Worm (Caenorhabditis elegans): ENCODE results near the gene F55H2.8.

The F55H2.8 gene

DNA sequence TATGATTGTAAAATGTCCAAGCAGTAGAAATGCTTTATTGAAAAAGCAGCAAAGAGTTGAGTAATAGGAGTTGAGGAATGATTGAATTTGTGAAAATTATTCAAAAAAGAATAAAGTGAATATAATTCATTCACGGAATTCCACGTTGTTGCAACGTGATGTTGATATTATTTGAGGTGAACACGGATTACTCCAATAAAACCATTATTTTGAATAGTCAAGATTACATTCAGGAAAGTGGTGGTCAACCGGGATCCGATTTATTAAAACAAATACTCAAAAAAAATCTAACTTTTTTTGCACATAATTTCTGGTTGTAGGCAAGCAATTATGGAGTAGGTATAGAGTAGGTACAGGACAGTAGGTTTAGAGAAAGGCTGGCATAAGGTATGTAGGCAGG is 28.3 kb upstream of the F55H2.8 start, which contains the start of gene bre-3:
Gene bre-3 (minus strand): TSS at position 101 of the 400 bp plus-strand sequence.
- no peak for TF ChIP-seq sptf-1 (tag; optimal IDR thresholded peaks at IDR 0.05)
- TF ChIP-seq egl-27 (tag; optimal IDR thresholded peaks at IDR 0.05) = no peak
- no peak for TF ChIP-seq nhr-47 (tag; optimal IDR thresholded peaks at IDR 0.05)
- no peak for TF ChIP-seq swsn-7 (tag; optimal IDR thresholded peaks at IDR 0.05)
- no peak for TF ChIP-seq sox-4 (tag; optimal IDR thresholded peaks at IDR 0.05)
- no peak for TF ChIP-seq ceh-82 (tag; optimal IDR thresholded peaks at IDR 0.05)
- TF ChIP-seq nhr-90 (tag; optimal IDR thresholded peaks at IDR 0.05; ENCODE audit: poor library complexity) = no peak
- TF ChIP-seq tbx-2 (tag; optimal IDR thresholded peaks at IDR 0.05) = no peak
- no peak for TF ChIP-seq fkh-4 (tag; optimal IDR thresholded peaks at IDR 0.05; ENCODE audit: borderline replicate concordance)
- TF ChIP-seq rnt-1 (tag; optimal IDR thresholded peaks at IDR 0.05) = no peak
- no peak for TF ChIP-seq F16B12.6 (tag; optimal IDR thresholded peaks at IDR 0.05)

- TF ChIP-seq elt-2 (tag; optimal IDR thresholded peaks at IDR 0.05) (peak; percentile 6), lin-13 (GFP tag; optimal IDR thresholded peaks at IDR 0.05) (no peak)
These were observed 26.2 kb upstream of the F55H2.8 start for ce11 chrIII:9487454-9487853.

- TF ChIP-seq elt-3 (tag; optimal IDR thresholded peaks at IDR 0.05) (no peak), nhr-76 (tag; optimal IDR thresholded peaks at IDR 0.05) (no peak), lin-14 (GFP tag; optimal IDR thresholded peaks at IDR 0.05) (no peak), dsc-1 (tag; optimal IDR thresholded peaks at IDR 0.05) (no peak), ceh-88 (GFP tag; IDR thresholded peaks at IDR 0.05) (no peak), nhr-237 (tag; optimal IDR thresholded peaks at IDR 0.05) (no peak), mdl-1 (tag; optimal IDR thresholded peaks at IDR 0.05) (no peak), lin-39 (tag; optimal IDR thresholded peaks at IDR 0.05) (no peak), unc-86 (tag; optimal IDR thresholded peaks at IDR 0.05) (no peak), aly-2 (tag; optimal IDR thresholded peaks at IDR 0.05) (no peak), nhr-20 (tag; optimal IDR thresholded peaks at IDR 0.05) (no peak), vab-15 (tag; optimal IDR thresholded peaks at IDR 0.05) (no peak)
These were observed 25.6 kb upstream of the F55H2.8 start for ce11 chrIII:9488027-9488426.

ce11 chrIII:9488431-9488830 is 25.2 kb upstream of the F55H2.8 start, which contains the start of gene nlp-36:
nlp-36 (plus strand) TSS chrIII:9488731.
- TF ChIP-seq ztf-11 (tag; optimal IDR thresholded peaks at IDR 0.05) (no peak), unc-98 (GFP tag; IDR thresholded peaks at IDR 0.05) (no peak), ceh-88 (GFP tag; IDR thresholded peaks at IDR 0.05) (no peak), nhr-47 (tag; optimal IDR thresholded peaks at IDR 0.05) (no peak), nhr-76 (tag; optimal IDR thresholded peaks at IDR 0.05) (no peak), fkh-4 (tag; optimal IDR thresholded peaks at IDR 0.05; ENCODE audit: borderline replicate concordance) (no peak), hpl-2 (GFP tag; optimal IDR thresholded peaks at IDR 0.05) (no peak), grh-1 (GFP tag; IDR thresholded peaks at IDR 0.05) (no peak), dsc-1 (tag; optimal IDR thresholded peaks at IDR 0.05) (no peak)

DNA sequence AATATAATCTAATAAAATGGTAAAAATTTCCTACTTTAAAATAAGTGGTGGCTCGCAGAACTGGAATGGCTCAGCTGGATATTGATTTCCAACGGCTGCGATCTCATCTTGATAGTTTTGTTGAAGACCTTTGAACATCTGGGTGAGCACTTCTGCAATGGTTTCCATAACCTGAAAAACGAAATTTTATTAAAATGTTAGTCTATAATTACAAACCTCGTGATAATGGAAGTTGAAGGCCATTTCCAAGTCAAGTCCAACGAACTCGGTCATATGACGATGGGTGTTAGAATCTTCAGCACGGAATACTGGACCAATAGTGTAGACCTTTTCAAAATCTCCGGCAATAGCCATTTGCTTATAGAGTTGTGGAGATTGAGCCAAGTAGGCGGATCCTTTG is 23.9 kb upstream of the F55H2.8 start:
- TF ChIP-seq efl-1 (optimal IDR thresholded peaks at IDR 0.05) = no peak
- TF ChIP-seq efl-1 (GFP tag; optimal IDR thresholded peaks at IDR 0.05 in 1 of 2) = peak in 1 of 2 experiments; percentile 91
- no peak for TF ChIP-seq grh-1 (GFP tag; IDR thresholded peaks at IDR 0.05)

DNA sequence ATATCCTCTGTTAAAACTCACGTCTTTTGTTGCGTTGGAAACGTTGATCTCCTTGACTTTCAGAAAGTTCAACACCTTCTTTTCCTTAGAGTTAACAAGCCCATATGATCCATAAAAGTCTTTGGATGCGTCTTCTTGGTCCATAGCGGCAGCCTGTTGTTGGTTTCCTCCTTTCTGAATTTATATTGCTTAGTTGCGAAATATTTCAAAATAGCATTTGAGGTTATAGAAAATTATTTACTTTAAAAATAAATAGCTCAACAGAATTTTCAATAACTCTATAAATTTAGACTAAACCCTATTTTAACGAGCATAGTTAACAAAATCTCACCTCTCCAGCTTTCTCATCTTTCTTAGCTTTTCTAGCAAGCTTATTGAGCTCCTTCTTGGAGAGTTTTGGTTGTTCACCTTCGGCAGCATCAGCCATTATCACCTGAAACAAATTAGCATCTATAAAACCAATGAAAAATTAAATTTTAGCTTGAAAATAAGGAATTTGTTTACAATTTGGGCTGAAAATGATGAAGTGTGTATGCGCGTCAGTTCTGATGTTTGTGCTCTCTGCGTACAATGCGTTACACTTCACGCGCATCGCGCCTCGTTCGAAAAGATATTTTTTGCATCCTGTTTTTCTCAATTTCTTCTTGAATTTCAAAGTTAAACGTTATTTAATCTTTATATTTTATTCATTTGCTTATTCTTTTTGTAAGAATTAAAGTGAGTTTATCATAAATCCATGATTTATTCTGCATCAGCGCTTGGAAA is 22.7 kb upstream of the F55H2.8 start, which contains the start of the genes dars-1 and ctr-9:
Gene dars-1 (minus strand): TSS at position 433 of the 765 bp plus-strand sequence.
Gene ctr-9 (plus strand): TSS at position 614 of the 765 bp plus-strand sequence.
- peak; percentile 86 for TF ChIP-seq F16B12.6 (tag; optimal IDR thresholded peaks at IDR 0.05)
- no peak for TF ChIP-seq lin-15B (tag; optimal IDR thresholded peaks at IDR 0.05)
- no peak for TF ChIP-seq nhr-90 (tag; optimal IDR thresholded peaks at IDR 0.05; ENCODE audit: poor library complexity)
- no peak for TF ChIP-seq blmp-1 (tag; optimal IDR thresholded peaks at IDR 0.05)
- no peak for TF ChIP-seq ceh-88 (GFP tag; IDR thresholded peaks at IDR 0.05)
- peak in 1 of 3 experiments; percentile 0 for TF ChIP-seq ceh-82 (tag; optimal IDR thresholded peaks at IDR 0.05)
- TF ChIP-seq ets-5 (GFP tag; IDR thresholded peaks at IDR 0.05) = no peak
- TF ChIP-seq isw-1 (GFP tag; IDR thresholded peaks at IDR 0.05) = no peak
- no peak for TF ChIP-seq nhr-85 (tag)
- no peak for TF ChIP-seq dsc-1 (tag; optimal IDR thresholded peaks at IDR 0.05)
- TF ChIP-seq C34B4.2 (tag; optimal IDR thresholded peaks at IDR 0.05) = no peak
- TF ChIP-seq pax-3 (tag; optimal IDR thresholded peaks at IDR 0.05) = no peak
- no peak for TF ChIP-seq sptf-1 (tag; optimal IDR thresholded peaks at IDR 0.05)
- peak; percentile 14 to 47 for TF ChIP-seq lsy-2 (tag; optimal IDR thresholded peaks at IDR 0.05)
- no peak for TF ChIP-seq ztf-11 (tag; optimal IDR thresholded peaks at IDR 0.05)
- no peak for TF ChIP-seq xbp-1 (tag; optimal IDR thresholded peaks at IDR 0.05)
- TF ChIP-seq nhr-47 (tag; optimal IDR thresholded peaks at IDR 0.05) = peak; percentile 13
- peak; percentile 25 for TF ChIP-seq zip-4 (GFP tag; optimal IDR thresholded peaks at IDR 0.05)
- TF ChIP-seq unc-98 (GFP tag; IDR thresholded peaks at IDR 0.05) = no peak

All from whole organism, L1 larva.